Fruit fly (Drosophila melanogaster) whole organism, embryonic: ENCODE data around the gene Polr3E.

Experiments used
- Adf1 ChIP-seq: fragments of 200-800 bp; sonication (Bioruptor generic); IDR thresholded peaks from 2 replicates; pipeline ENCODE4 v1.3.6; 2022; ENCODE audit warnings: missing biosample characterization, missing genetic modification characterization
- B-H2 ChIP-seq: fragments of 200-800 bp; sonication (Bioruptor generic); optimal IDR thresholded peaks from 2 replicates; lab custom pipeline; 2018; ENCODE audit warnings: missing biosample characterization, mild to moderate bottlenecking, missing genetic modification characterization
- BtbVII ChIP-seq: fragments of 200-800 bp; sonication (Bioruptor generic); optimal IDR thresholded peaks from 3 replicates; lab custom pipeline; 2017; ENCODE audit warnings: missing biosample characterization, mild to moderate bottlenecking, missing genetic modification characterization
- CG11247 ChIP-seq: fragments of 200-800 bp; sonication (Bioruptor generic); IDR thresholded peaks from 2 replicates; pipeline ENCODE4 v1.3.6; 2022; ENCODE audit warnings: missing biosample characterization, missing genetic modification characterization
- CG12219 ChIP-seq: fragments of 200-800 bp; sonication (Bioruptor generic); optimal IDR thresholded peaks from 3 replicates; lab custom pipeline; 2018; ENCODE audit warnings: missing biosample characterization, mild to moderate bottlenecking, missing genetic modification characterization
- CG12744 ChIP-seq: fragments of 200-800 bp; sonication (Bioruptor generic); optimal IDR thresholded peaks from 2 replicates; lab custom pipeline; 2016; ENCODE audit warnings: missing biosample characterization, missing genetic modification characterization
- CG13296 ChIP-seq: fragments of 200-800 bp; sonication (Bioruptor generic); optimal IDR thresholded peaks from 3 replicates; lab custom pipeline; 2018; ENCODE audit warnings: missing biosample characterization, mild to moderate bottlenecking, missing genetic modification characterization
- CG14050 ChIP-seq: fragments of 200-800 bp; sonication (Bioruptor generic); IDR thresholded peaks from 3 replicates; pipeline ENCODE4 v1.3.6; 2022; ENCODE audit warnings: missing biosample characterization, missing genetic modification characterization
- CG15601 ChIP-seq: fragments of 200-800 bp; sonication (Bioruptor generic); optimal IDR thresholded peaks from 3 replicates; lab custom pipeline; 2019; ENCODE audit warnings: missing biosample characterization, mild to moderate bottlenecking, missing genetic modification characterization, moderate library complexity
- CG16813 ChIP-seq: fragments of 200-800 bp; sonication (Bioruptor generic); IDR thresholded peaks from 3 replicates; pipeline ENCODE4 v1.3.6; 2022; ENCODE audit warnings: missing biosample characterization, missing genetic modification characterization; ENCODE audit not compliant: partially characterized antibody
- CG17359 ChIP-seq: fragments of 200-800 bp; sonication (Bioruptor generic); optimal IDR thresholded peaks from 3 replicates; lab custom pipeline; 2018; ENCODE audit warnings: missing biosample characterization, mild to moderate bottlenecking, missing genetic modification characterization, moderate library complexity
- CG17385 ChIP-seq: fragments of 200-800 bp; sonication (Bioruptor generic); optimal IDR thresholded peaks from 3 replicates; lab custom pipeline; 2018; ENCODE audit warnings: missing biosample characterization, mild to moderate bottlenecking, missing genetic modification characterization
- CG17568 ChIP-seq: fragments of 200-800 bp; sonication (Bioruptor generic); optimal IDR thresholded peaks from 2 replicates; lab custom pipeline; 2018; ENCODE audit warnings: missing biosample characterization, mild to moderate bottlenecking, missing genetic modification characterization, moderate library complexity
- CG3281 ChIP-seq: fragments of 200-800 bp; sonication (Bioruptor generic); optimal IDR thresholded peaks from 3 replicates; lab custom pipeline; 2017; ENCODE audit warnings: missing biosample characterization, mild to moderate bottlenecking, missing genetic modification characterization
- CG4707 ChIP-seq: fragments of 200-800 bp; sonication (Bioruptor generic); optimal IDR thresholded peaks from 2 replicates; lab custom pipeline; 2018; ENCODE audit warnings: missing biosample characterization, mild to moderate bottlenecking, missing genetic modification characterization, moderate library complexity
- CG6254 ChIP-seq: fragments of 200-800 bp; sonication (Bioruptor generic); optimal IDR thresholded peaks from 3 replicates; lab custom pipeline; 2017; ENCODE audit warnings: mild to moderate bottlenecking, missing biosample characterization, missing genetic modification reagents, missing genetic modification characterization
- CG7928 ChIP-seq: fragments of 200-800 bp; sonication (Bioruptor generic); optimal IDR thresholded peaks from 2 replicates; lab custom pipeline; 2017; ENCODE audit warnings: missing biosample characterization, mild to moderate bottlenecking, missing genetic modification characterization
- CG8290 ChIP-seq, 3 experiments: fragments of 200-800 bp; sonication (Bioruptor generic); optimal IDR thresholded peaks; 2 replicates each; lab custom pipeline; 2016 to 2019; ENCODE audit warnings: missing biosample characterization in 3 of 3, missing genetic modification characterization in 3 of 3, mild to moderate bottlenecking in 2 of 3, moderate library complexity in 1 of 3
- CG9437 ChIP-seq: fragments of 200-800 bp; sonication (Bioruptor generic); optimal IDR thresholded peaks from 2 replicates; lab custom pipeline; 2018; ENCODE audit warnings: missing biosample characterization, mild to moderate bottlenecking, missing genetic modification characterization
- CTCF ChIP-seq: fragments of 200-800 bp; sonication (Bioruptor generic); optimal IDR thresholded peaks from 2 replicates; lab custom pipeline; 2017; ENCODE audit warnings: missing biosample characterization, mild to moderate bottlenecking, missing genetic modification characterization, moderate library complexity
- Hmr ChIP-seq: fragments of 200-800 bp; sonication (Bioruptor generic); optimal IDR thresholded peaks from 3 replicates; lab custom pipeline; 2017; ENCODE audit warnings: mild to moderate bottlenecking, missing biosample characterization, missing genetic modification reagents, missing genetic modification characterization
- Med ChIP-seq: fragments of 200-800 bp; sonication (Bioruptor generic); peaks from one replicate; lab custom pipeline; 2016; ENCODE audit warnings: missing biosample characterization, missing genetic modification characterization, mild to moderate bottlenecking, inconsistent platforms, moderate library complexity
- Pdp1 ChIP-seq, 2 experiments: fragments of 200-800 bp; sonication (Bioruptor generic); optimal IDR thresholded peaks; 3 replicates each; lab custom pipeline; 2016; ENCODE audit warnings: missing biosample characterization in 2 of 2, missing genetic modification characterization in 2 of 2, mild to moderate bottlenecking in 1 of 2, moderate library complexity in 1 of 2
- Xrp1 ChIP-seq: fragments of 200-800 bp; sonication (Bioruptor generic); IDR thresholded peaks from 2 replicates; pipeline ENCODE4 v1.3.6; 2022; ENCODE audit warnings: missing biosample characterization, missing genetic modification characterization
- YL-1 ChIP-seq: fragments of 200-800 bp; sonication (Bioruptor generic); optimal IDR thresholded peaks from 3 replicates; lab custom pipeline; 2017; ENCODE audit warnings: missing biosample characterization, mild to moderate bottlenecking, missing genetic modification characterization
- ac ChIP-seq: fragments of 200-800 bp; sonication (Bioruptor generic); optimal IDR thresholded peaks from 3 replicates; lab custom pipeline; 2017; ENCODE audit warnings: missing biosample characterization, mild to moderate bottlenecking, missing genetic modification characterization
- amos ChIP-seq: fragments of 200-800 bp; sonication (Bioruptor generic); IDR thresholded peaks from 2 replicates; pipeline ENCODE4 v1.3.6; 2022; ENCODE audit warnings: missing biosample characterization, missing genetic modification characterization; ENCODE audit not compliant: partially characterized antibody
- ash1 ChIP-seq: fragments of 200-800 bp; sonication (Bioruptor generic); optimal IDR thresholded peaks from 2 replicates; lab custom pipeline; 2018; ENCODE audit warnings: missing biosample characterization, mild to moderate bottlenecking, missing genetic modification characterization
- bsh ChIP-seq, 2 experiments: fragments of 200-800 bp; sonication (Bioruptor generic); optimal IDR thresholded peaks; 2 replicates each; lab custom pipeline; 2017 to 2018; ENCODE audit warnings: mild to moderate bottlenecking in 2 of 2, missing biosample characterization in 2 of 2, missing genetic modification characterization in 2 of 2, moderate library complexity in 1 of 2
- cato ChIP-seq: fragments of 200-800 bp; sonication (Bioruptor generic); optimal IDR thresholded peaks from 2 replicates; lab custom pipeline; 2016; ENCODE audit warnings: missing biosample characterization, missing genetic modification characterization, borderline replicate concordance
- caup ChIP-seq: fragments of 200-800 bp; sonication (Bioruptor generic); optimal IDR thresholded peaks from 3 replicates; lab custom pipeline; 2017; ENCODE audit warnings: missing biosample characterization, mild to moderate bottlenecking, missing genetic modification characterization, moderate library complexity; ENCODE audit not compliant: severe bottlenecking
- ci ChIP-seq: fragments of 200-800 bp; sonication (Bioruptor generic); IDR thresholded peaks from 3 replicates; pipeline ENCODE4 v1.3.6; 2022; ENCODE audit warnings: missing biosample characterization, missing genetic modification characterization
- gcm ChIP-seq: fragments of 200-800 bp; sonication (Bioruptor generic); optimal IDR thresholded peaks from 2 replicates; lab custom pipeline; 2019; ENCODE audit warnings: missing biosample characterization, mild to moderate bottlenecking, missing genetic modification characterization, moderate library complexity
- kah ChIP-seq: fragments of 200-800 bp; sonication (Bioruptor generic); optimal IDR thresholded peaks from 2 replicates; lab custom pipeline; 2018; ENCODE audit warnings: missing biosample characterization, mild to moderate bottlenecking, missing genetic modification characterization
- lab ChIP-seq: fragments of 200-800 bp; sonication (Bioruptor generic); optimal IDR thresholded peaks from 3 replicates; lab custom pipeline; 2017; ENCODE audit warnings: missing biosample characterization, missing genetic modification characterization, mild to moderate bottlenecking, moderate library complexity, missing genetic modification reagents
- lmd ChIP-seq: fragments of 200-800 bp; sonication (Bioruptor generic); IDR thresholded peaks from 2 replicates; pipeline ENCODE4 v1.3.6; 2022; ENCODE audit warnings: missing biosample characterization, missing genetic modification characterization
- maf-S ChIP-seq: fragments of 200-800 bp; sonication (Bioruptor generic); optimal IDR thresholded peaks from 2 replicates; lab custom pipeline; 2016; ENCODE audit warnings: missing biosample characterization, missing genetic modification characterization
- pfk ChIP-seq: fragments of 200-800 bp; sonication (Bioruptor generic); optimal IDR thresholded peaks from 2 replicates; lab custom pipeline; 2018; ENCODE audit warnings: missing biosample characterization, mild to moderate bottlenecking, missing genetic modification characterization, moderate library complexity
- pita ChIP-seq: fragments of 200-800 bp; sonication (Bioruptor generic); optimal IDR thresholded peaks from 2 replicates; lab custom pipeline; 2017; ENCODE audit warnings: missing biosample characterization, mild to moderate bottlenecking, missing genetic modification characterization
- run ChIP-seq: fragments of 200-800 bp; sonication (Bioruptor generic); optimal IDR thresholded peaks from 3 replicates; lab custom pipeline; 2018; ENCODE audit warnings: missing biosample characterization, mild to moderate bottlenecking, missing genetic modification characterization
- salm ChIP-seq: fragments of 200-800 bp; sonication (Bioruptor generic); optimal IDR thresholded peaks from 2 replicates; lab custom pipeline; 2018; ENCODE audit warnings: missing biosample characterization, mild to moderate bottlenecking, missing genetic modification characterization
- sens-2 ChIP-seq: fragments of 200-800 bp; sonication (Bioruptor generic); IDR thresholded peaks from 2 replicates; pipeline ENCODE4 v1.3.6; 2022; ENCODE audit warnings: missing biosample characterization, missing genetic modification characterization
- sqz ChIP-seq: fragments of 200-800 bp; sonication (Bioruptor generic); optimal IDR thresholded peaks from 3 replicates; lab custom pipeline; 2018; ENCODE audit warnings: missing biosample characterization, mild to moderate bottlenecking, missing genetic modification characterization
- stwl ChIP-seq: fragments of 200-800 bp; sonication (Bioruptor generic); optimal IDR thresholded peaks from 3 replicates; lab custom pipeline; 2018; ENCODE audit warnings: missing biosample characterization, mild to moderate bottlenecking, missing genetic modification characterization, moderate library complexity
- sug ChIP-seq: fragments of 200-800 bp; optimal IDR thresholded peaks from 2 replicates; lab custom pipeline; 2019; ENCODE audit warnings: missing biosample characterization, mild to moderate bottlenecking, missing genetic modification characterization, moderate library complexity
- tna ChIP-seq: fragments of 200-800 bp; sonication (Bioruptor generic); IDR thresholded peaks from 2 replicates; pipeline ENCODE4 v1.3.6; 2022; ENCODE audit warnings: missing biosample characterization, missing genetic modification characterization; ENCODE audit not compliant: partially characterized antibody
- unc-4 ChIP-seq: fragments of 200-800 bp; sonication (Bioruptor generic); IDR thresholded peaks from 2 replicates; pipeline ENCODE4 v1.3.6; 2022; ENCODE audit warnings: missing biosample characterization, missing genetic modification characterization; ENCODE audit not compliant: partially characterized antibody

Gene Polr3E

dm6 chr3L:21065212-21065902 lies 33.7 kb downstream of the Polr3E start, which contains the start of gene CG43072 (continued):
- TF ChIP-seq Pdp1 (GFP tag; optimal IDR thresholded peaks at IDR 0.05; lab: Kevin White, UChicago) (peak in 1 of 2 experiments; percentile 55), CG14050 (GFP tag; lab: Robert Waterston, UW) (no peak), amos (GFP tag; lab: Robert Waterston, UW) (peak; percentile 64; the same call in 1 of the 2 replicates), sens-2 (GFP tag; lab: Robert Waterston, UW) (peak; percentile 64; the same call in 1 of the 2 replicates), ac (peak; percentile 19), CG6254 (GFP tag; lab: Kevin White, UChicago) (peak; percentile 48), tna (no peak), pfk (GFP tag; lab: Kevin White, UChicago) (peak; percentile 27), pita (peak; percentile 63), stwl (peak; percentile 49), kah (GFP tag; lab: Kevin White, UChicago) (peak; percentile 13), CG3281 (GFP tag; lab: Kevin White, UChicago) (peak; percentile 32), Med (GFP tag; lab: Kevin White, UChicago) (peak; percentile 70), sqz (GFP tag; lab: Kevin White, UChicago) (peak; percentile 43), run (peak; percentile 22), unc-4 (GFP tag; lab: Robert Waterston, UW) (no peak), CG15601 (tag; lab: Kevin White, UChicago) (peak; percentile 7), YL-1 (GFP tag; lab: Kevin White, UChicago) (peak; percentile 3), ash1 (GFP tag; lab: Kevin White, UChicago) (no peak), CG17359 (tag; lab: Kevin White, UChicago) (peak; percentile 9), sug (tag; lab: Kevin White, UChicago) (peak; percentile 85), ci (GFP tag; lab: Robert Waterston, UW) (no peak), CTCF (GFP tag; lab: Kevin White, UChicago) (peak; percentile 83), maf-S (GFP tag; lab: Kevin White, UChicago) (no peak), CG16813 (GFP tag; lab: Robert Waterston, UW) (peak; percentile 34; the same call in 1 of the 3 replicates), gcm (peak; percentile 36), Xrp1 (GFP tag; lab: Robert Waterston, UW) (0 out of 2 replicates have a peak, but pooled peaks have one; percentile 29), CG4707 (GFP tag; lab: Kevin White, UChicago) (peak; percentile 40), salm (peak; percentile 87), CG8290 (GFP tag; optimal IDR thresholded peaks at IDR 0.05; lab: Kevin White, UChicago) (no peak), CG8290 (tag; optimal IDR thresholded peaks at IDR 0.05; lab: Kevin White, UChicago) (peak in 1 of 2 experiments; percentile 24), caup (GFP tag; lab: Kevin White, UChicago) (peak; percentile 55), cato (GFP tag; lab: Kevin White, UChicago) (no peak), BtbVII (peak; percentile 74), CG17385 (peak; percentile 45), CG13296 (GFP tag; lab: Kevin White, UChicago) (peak; percentile 69), CG7928 (GFP tag; lab: Kevin White, UChicago) (no peak), CG9437 (GFP tag; lab: Kevin White, UChicago) (no peak), bsh (GFP tag; optimal IDR thresholded peaks at IDR 0.05; lab: Kevin White, UChicago) (peak; percentile 8 to 14), CG12219 (GFP tag; lab: Kevin White, UChicago) (peak; percentile 43), lab (GFP tag; lab: Kevin White, UChicago) (peak; percentile 25), lmd (no peak), CG17568 (GFP tag; lab: Kevin White, UChicago) (peak; percentile 80), CG12744 (GFP tag; lab: Kevin White, UChicago) (peak; percentile 10), Adf1 (GFP tag; lab: Robert Waterston, UW) (peak; percentile 14; the same call in 1 of the 2 replicates), B-H2 (GFP tag; lab: Kevin White, UChicago) (peak; percentile 62), CG11247 (GFP tag; lab: Robert Waterston, UW) (no peak), Hmr (GFP tag; lab: Kevin White, UChicago) (peak; percentile 52)
